Worm (Caenorhabditis elegans): ENCODE data around the gene vps-37.

vps-37 gene

ce11 chrV:5610186-5610585 lies 17.7 kb downstream of the vps-37 start:
- TF ChIP-seq hnd-1 (tag; optimal IDR thresholded peaks at IDR 0.05) (no peak), tra-4 (tag; optimal IDR thresholded peaks at IDR 0.05) (no peak), sea-1 (GFP tag; conservative IDR thresholded peaks at IDR 0.05) (no peak), scrt-1 (GFP tag; IDR thresholded peaks at IDR 0.05) (no peak), tbx-37 (GFP tag; conservative IDR thresholded peaks at IDR 0.05) (no peak), hmbx-1 (tag; optimal IDR thresholded peaks at IDR 0.05) (no peak), flt-1 (GFP tag; IDR thresholded peaks at IDR 0.05) (no peak), pes-1 (GFP tag; IDR thresholded peaks at IDR 0.05) (no peak), ets-7 (tag; optimal IDR thresholded peaks at IDR 0.05) (no peak), tbx-11 (GFP tag; IDR thresholded peaks at IDR 0.05) (no peak), aly-1 (tag; optimal IDR thresholded peaks at IDR 0.05) (no peak), ceh-36 (tag; optimal IDR thresholded peaks at IDR 0.05) (no peak), B0310.2 (tag; optimal IDR thresholded peaks at IDR 0.05) (no peak), F13C5.2 (tag; optimal IDR thresholded peaks at IDR 0.05) (no peak), ceh-13 (GFP tag; optimal IDR thresholded peaks at IDR 0.05) (no peak), ama-1 (optimal IDR thresholded peaks at IDR 0.05) (no peak), hmg-4 (GFP tag; optimal IDR thresholded peaks at IDR 0.05) (no peak)

- TF ChIP-seq ets-7 (tag; optimal IDR thresholded peaks at IDR 0.05) (no peak), scrt-1 (GFP tag; IDR thresholded peaks at IDR 0.05) (no peak), hmg-4 (GFP tag; optimal IDR thresholded peaks at IDR 0.05) (no peak), tra-4 (tag; optimal IDR thresholded peaks at IDR 0.05) (no peak), ceh-13 (GFP tag; optimal IDR thresholded peaks at IDR 0.05) (no peak), ama-1 (optimal IDR thresholded peaks at IDR 0.05) (no peak), pes-1 (GFP tag; IDR thresholded peaks at IDR 0.05) (no peak), hnd-1 (tag; optimal IDR thresholded peaks at IDR 0.05) (no peak)
Observed at ce11 chrV:5613109-5613508, 20.6 kb downstream of the vps-37 start, which contains the start of gene lrpc-1. Gene lrpc-1 (minus strand): TSS chrV:5613209.

ce11 chrV:5614724-5615123 lies 22.2 kb downstream of the vps-37 start, which contains the start of gene M03E7.3:
Gene M03E7.3 (plus strand): TSS chrV:5615024.
- no peak for TF ChIP-seq tbx-37 (GFP tag; conservative IDR thresholded peaks at IDR 0.05)
- TF ChIP-seq tra-4 (tag; optimal IDR thresholded peaks at IDR 0.05): no peak
- TF ChIP-seq hnd-1 (tag; optimal IDR thresholded peaks at IDR 0.05): no peak
- no peak for TF ChIP-seq pes-1 (GFP tag; IDR thresholded peaks at IDR 0.05)
- no peak for TF ChIP-seq B0310.2 (tag; optimal IDR thresholded peaks at IDR 0.05)
- TF ChIP-seq flt-1 (GFP tag; IDR thresholded peaks at IDR 0.05): no peak
- TF ChIP-seq tbx-11 (GFP tag; IDR thresholded peaks at IDR 0.05): no peak
- no peak for TF ChIP-seq aly-1 (tag; optimal IDR thresholded peaks at IDR 0.05)
- no peak for TF ChIP-seq ceh-13 (GFP tag; optimal IDR thresholded peaks at IDR 0.05)
- TF ChIP-seq F13C5.2 (tag; optimal IDR thresholded peaks at IDR 0.05): no peak

- no peak for TF ChIP-seq ama-1 (optimal IDR thresholded peaks at IDR 0.05)
- TF ChIP-seq hnd-1 (tag; optimal IDR thresholded peaks at IDR 0.05): no peak
- TF ChIP-seq flt-1 (GFP tag; IDR thresholded peaks at IDR 0.05): no peak
- TF ChIP-seq ceh-36 (tag; optimal IDR thresholded peaks at IDR 0.05): no peak
- no peak for TF ChIP-seq tbx-37 (GFP tag; conservative IDR thresholded peaks at IDR 0.05)
- no peak for TF ChIP-seq B0310.2 (tag; optimal IDR thresholded peaks at IDR 0.05)
- TF ChIP-seq tbx-11 (GFP tag; IDR thresholded peaks at IDR 0.05): no peak
- no peak for TF ChIP-seq pes-1 (GFP tag; IDR thresholded peaks at IDR 0.05)
- TF ChIP-seq ceh-13 (GFP tag; optimal IDR thresholded peaks at IDR 0.05): no peak
- TF ChIP-seq sea-1 (GFP tag; conservative IDR thresholded peaks at IDR 0.05): no peak
- TF ChIP-seq hmbx-1 (tag; optimal IDR thresholded peaks at IDR 0.05): no peak
- no peak for TF ChIP-seq hmg-4 (GFP tag; optimal IDR thresholded peaks at IDR 0.05)
- no peak for TF ChIP-seq tra-4 (tag; optimal IDR thresholded peaks at IDR 0.05)
- no peak for TF ChIP-seq ets-7 (tag; optimal IDR thresholded peaks at IDR 0.05)
- TF ChIP-seq F13C5.2 (tag; optimal IDR thresholded peaks at IDR 0.05): no peak
- TF ChIP-seq scrt-1 (GFP tag; IDR thresholded peaks at IDR 0.05): no peak
- TF ChIP-seq aly-1 (tag; optimal IDR thresholded peaks at IDR 0.05): no peak
Observed at ce11 chrV:5617301-5617700, 24.8 kb downstream of the vps-37 start, which contains the start of gene M03E7.2. Gene M03E7.2 (plus strand): TSS chrV:5617601.

- TF ChIP-seq tbx-37 (GFP tag; conservative IDR thresholded peaks at IDR 0.05): no peak
- TF ChIP-seq pes-1 (GFP tag; IDR thresholded peaks at IDR 0.05): no peak
- no peak for TF ChIP-seq ceh-36 (tag; optimal IDR thresholded peaks at IDR 0.05)
- TF ChIP-seq hmg-4 (GFP tag; optimal IDR thresholded peaks at IDR 0.05): no peak
- TF ChIP-seq B0310.2 (tag; optimal IDR thresholded peaks at IDR 0.05): no peak
- no peak for TF ChIP-seq ama-1 (optimal IDR thresholded peaks at IDR 0.05)
- TF ChIP-seq ets-7 (tag; optimal IDR thresholded peaks at IDR 0.05): no peak
- TF ChIP-seq aly-1 (tag; optimal IDR thresholded peaks at IDR 0.05): no peak
- TF ChIP-seq hnd-1 (tag; optimal IDR thresholded peaks at IDR 0.05): no peak
- TF ChIP-seq scrt-1 (GFP tag; IDR thresholded peaks at IDR 0.05): no peak
- TF ChIP-seq tra-4 (tag; optimal IDR thresholded peaks at IDR 0.05): no peak
- no peak for TF ChIP-seq flt-1 (GFP tag; IDR thresholded peaks at IDR 0.05)
- TF ChIP-seq ceh-13 (GFP tag; optimal IDR thresholded peaks at IDR 0.05): no peak
- no peak for TF ChIP-seq F13C5.2 (tag; optimal IDR thresholded peaks at IDR 0.05)
- TF ChIP-seq tbx-11 (GFP tag; IDR thresholded peaks at IDR 0.05): no peak
- no peak for TF ChIP-seq sea-1 (GFP tag; conservative IDR thresholded peaks at IDR 0.05)
- no peak for TF ChIP-seq hmbx-1 (tag; optimal IDR thresholded peaks at IDR 0.05)
Observed at ce11 chrV:5619372-5619771, 26.9 kb downstream of the vps-37 start.

ce11 chrV:5620040-5620439 lies 27.5 kb downstream of the vps-37 start, which contains the start of gene memb-2:
Gene memb-2 (minus strand): TSS chrV:5620140.
- TF ChIP-seq tra-4 (tag; optimal IDR thresholded peaks at IDR 0.05) (no peak), F13C5.2 (tag; optimal IDR thresholded peaks at IDR 0.05) (no peak), pes-1 (GFP tag; IDR thresholded peaks at IDR 0.05) (no peak), ceh-13 (GFP tag; optimal IDR thresholded peaks at IDR 0.05) (no peak), hnd-1 (tag; optimal IDR thresholded peaks at IDR 0.05) (no peak), scrt-1 (GFP tag; IDR thresholded peaks at IDR 0.05) (no peak), aly-1 (tag; optimal IDR thresholded peaks at IDR 0.05) (no peak), ets-7 (tag; optimal IDR thresholded peaks at IDR 0.05) (no peak), ceh-36 (tag; optimal IDR thresholded peaks at IDR 0.05) (no peak), ama-1 (optimal IDR thresholded peaks at IDR 0.05) (no peak), tbx-11 (GFP tag; IDR thresholded peaks at IDR 0.05) (no peak), sea-1 (GFP tag; conservative IDR thresholded peaks at IDR 0.05) (no peak)

ce11 chrV:5621390-5621789 lies 28.9 kb downstream of the vps-37 start, which contains the start of gene M03E7.1:
Gene M03E7.1 (plus strand): TSS chrV:5621690.
- TF ChIP-seq pes-1 (GFP tag; IDR thresholded peaks at IDR 0.05): no peak
- no peak for TF ChIP-seq flt-1 (GFP tag; IDR thresholded peaks at IDR 0.05)
